Fruit fly (Drosophila melanogaster) whole organism, embryonic: ENCODE results near the gene NimB1.
A peak's percentile ranks its signal among the peaks of the same experiment; 100 is the strongest.

Experiments
- Abd-B ChIP-seq: fragments of 200-800 bp; sonication (Bioruptor generic); optimal IDR thresholded peaks from 2 replicates; lab custom pipeline; 2018; ENCODE audit warnings: missing biosample characterization, mild to moderate bottlenecking, missing genetic modification characterization, moderate library complexity
- Blimp-1 ChIP-seq: fragments of 200-800 bp; sonication (Bioruptor generic); optimal IDR thresholded peaks from 3 replicates; lab custom pipeline; 2018; ENCODE audit warnings: missing biosample characterization, missing genetic modification characterization, mild to moderate bottlenecking, moderate library complexity, missing genetic modification reagents
- CG11247 ChIP-seq: fragments of 200-800 bp; sonication (Bioruptor generic); IDR thresholded peaks from 2 replicates; pipeline ENCODE4 v1.3.6; 2022; ENCODE audit warnings: missing biosample characterization, missing genetic modification characterization
- CG11456 ChIP-seq: fragments of 200-800 bp; sonication (Bioruptor generic); IDR thresholded peaks from 3 replicates; pipeline ENCODE4 v1.3.6; 2022; ENCODE audit warnings: missing biosample characterization, missing genetic modification characterization
- CG12155 ChIP-seq: fragments of 200-800 bp; sonication (Bioruptor generic); optimal IDR thresholded peaks from 3 replicates; lab custom pipeline; 2016; ENCODE audit warnings: missing biosample characterization, missing genetic modification characterization
- CG14014 ChIP-seq: fragments of 200-800 bp; sonication (Bioruptor generic); IDR thresholded peaks from 2 replicates; pipeline ENCODE4 v1.3.6; 2022; ENCODE audit warnings: missing biosample characterization, missing genetic modification characterization
- CG1603 ChIP-seq: fragments of 200-800 bp; sonication (Bioruptor generic); optimal IDR thresholded peaks from 2 replicates; lab custom pipeline; 2019; ENCODE audit warnings: missing biosample characterization, mild to moderate bottlenecking, missing genetic modification characterization, moderate library complexity
- CG16863 ChIP-seq: fragments of 200-800 bp; sonication (Bioruptor generic); optimal IDR thresholded peaks from 3 replicates; lab custom pipeline; 2016; ENCODE audit warnings: missing biosample characterization, missing genetic modification characterization
- CG17612 ChIP-seq: fragments of 200-800 bp; sonication (Bioruptor generic); IDR thresholded peaks from 2 replicates; pipeline ENCODE4 v1.3.6; 2022; ENCODE audit warnings: missing biosample characterization, missing genetic modification characterization
- CG18011 ChIP-seq: fragments of 200-800 bp; sonication (Bioruptor generic); optimal IDR thresholded peaks from 2 replicates; lab custom pipeline; 2017; ENCODE audit warnings: missing biosample characterization, missing genetic modification characterization, mild to moderate bottlenecking, moderate library complexity, missing genotype
- CG3163 ChIP-seq: fragments of 200-800 bp; sonication (Bioruptor generic); optimal IDR thresholded peaks from 3 replicates; lab custom pipeline; 2016; ENCODE audit warnings: missing biosample characterization, missing genetic modification characterization
- CG32532 ChIP-seq: fragments of 200-800 bp; sonication (Bioruptor generic); IDR thresholded peaks from 2 replicates; pipeline ENCODE4 v1.3.6; 2022; ENCODE audit warnings: missing biosample characterization, missing genetic modification characterization
- CG42726 ChIP-seq: fragments of 200-800 bp; sonication (Bioruptor generic); IDR thresholded peaks from 2 replicates; pipeline ENCODE4 v1.3.6; 2022; ENCODE audit warnings: missing biosample characterization, missing genetic modification characterization; ENCODE audit not compliant: partially characterized antibody
- CG7357 ChIP-seq: fragments of 200-800 bp; sonication (Bioruptor generic); IDR thresholded peaks from 3 replicates; pipeline ENCODE4 v1.3.6; 2022; ENCODE audit warnings: missing biosample characterization, missing genetic modification characterization
- CG7556 ChIP-seq: fragments of 200-800 bp; sonication (Bioruptor generic); optimal IDR thresholded peaks from 2 replicates; lab custom pipeline; 2017; ENCODE audit warnings: missing biosample characterization, mild to moderate bottlenecking, missing genetic modification characterization
- CG7786 ChIP-seq: fragments of 200-800 bp; sonication (Bioruptor generic); optimal IDR thresholded peaks from 2 replicates; lab custom pipeline; 2016; ENCODE audit warnings: missing biosample characterization, missing genetic modification characterization
- CG8089 ChIP-seq: fragments of 200-800 bp; sonication (Bioruptor generic); optimal IDR thresholded peaks from 3 replicates; lab custom pipeline; 2016; ENCODE audit warnings: missing biosample characterization, missing genetic modification characterization
- CG9609 ChIP-seq: fragments of 200-800 bp; sonication (Bioruptor generic); optimal IDR thresholded peaks from 3 replicates; lab custom pipeline; 2016; ENCODE audit warnings: missing biosample characterization, missing genetic modification characterization
- Drgx ChIP-seq: fragments of 200-800 bp; sonication (Bioruptor generic); IDR thresholded peaks from 2 replicates; pipeline ENCODE4 v1.3.6; 2022; ENCODE audit warnings: missing biosample characterization, missing genetic modification characterization
- Eip74EF ChIP-seq, 2 experiments: fragments of 200-800 bp in 1 of 2; fragments of >200 bp in 1 of 2; sonication (Bioruptor generic) in 1 of 2; optimal IDR thresholded peaks; 2 replicates each; lab custom pipeline; 2017 to 2019; ENCODE audit warnings: missing biosample characterization in 2 of 2, missing genetic modification characterization in 2 of 2, mild to moderate bottlenecking in 1 of 2, moderate library complexity in 1 of 2
- Elba2 ChIP-seq: fragments of 200-800 bp; sonication (Bioruptor generic); optimal IDR thresholded peaks from 3 replicates; lab custom pipeline; 2016; ENCODE audit warnings: missing biosample characterization, missing genetic modification characterization
- Mad ChIP-seq: fragments of 200-800 bp; sonication (Bioruptor generic); optimal IDR thresholded peaks from 2 replicates; lab custom pipeline; 2016; ENCODE audit warnings: missing biosample characterization, missing genetic modification characterization
- Mes4 ChIP-seq: fragments of 200-800 bp; sonication (Bioruptor generic); optimal IDR thresholded peaks from 2 replicates; lab custom pipeline; 2016; ENCODE audit warnings: missing biosample characterization, missing genetic modification characterization
- Optix ChIP-seq: fragments of 200-800 bp; sonication (Bioruptor generic); IDR thresholded peaks from 3 replicates; pipeline ENCODE4 v1.3.6; 2022; ENCODE audit warnings: missing biosample characterization, missing genetic modification characterization
- Ptx1 ChIP-seq: fragments of 200-800 bp; sonication (Bioruptor generic); IDR thresholded peaks from 2 replicates; pipeline ENCODE4 v1.3.6; 2022; ENCODE audit warnings: missing biosample characterization, missing genetic modification characterization
- Sox100B ChIP-seq: fragments of 200-800 bp; sonication (Bioruptor generic); optimal IDR thresholded peaks from 3 replicates; lab custom pipeline; 2018; ENCODE audit warnings: missing biosample characterization, mild to moderate bottlenecking, missing genetic modification characterization
- Trl ChIP-seq, 3 experiments: fragments of >200 bp in 2 of 3; fragments of 200-800 bp in 1 of 3; sonication (Bioruptor generic) in 1 of 3; optimal IDR thresholded peaks; 2 replicates in 1 of 3; 3 replicates in 2 of 3; lab custom pipeline; 2016 to 2017; ENCODE audit warnings: missing biosample characterization in 1 of 3, missing genetic modification characterization in 1 of 3
- Vsx1 ChIP-seq: fragments of 200-800 bp; sonication (Bioruptor generic); optimal IDR thresholded peaks from 2 replicates; lab custom pipeline; 2017; ENCODE audit warnings: missing biosample characterization, mild to moderate bottlenecking, missing genetic modification characterization, missing genetic modification reagents
- ab ChIP-seq: fragments of 200-800 bp; sonication (Bioruptor generic); optimal IDR thresholded peaks from 2 replicates; lab custom pipeline; 2016; ENCODE audit warnings: missing biosample characterization, missing genetic modification characterization
- ara ChIP-seq: fragments of 200-800 bp; sonication (Bioruptor generic); IDR thresholded peaks from 2 replicates; pipeline ENCODE4 v1.3.6; 2022; ENCODE audit warnings: missing biosample characterization, missing genetic modification characterization
- bab2 ChIP-seq: fragments of 200-800 bp; sonication (Bioruptor generic); optimal IDR thresholded peaks from 2 replicates; lab custom pipeline; 2016; ENCODE audit warnings: missing biosample characterization, missing genetic modification characterization
- cg ChIP-seq: fragments of 200-800 bp; sonication (Bioruptor generic); optimal IDR thresholded peaks from 3 replicates; lab custom pipeline; 2019; ENCODE audit warnings: missing biosample characterization, mild to moderate bottlenecking, missing genetic modification characterization, moderate library complexity
- ci ChIP-seq: fragments of 200-800 bp; sonication (Bioruptor generic); IDR thresholded peaks from 3 replicates; pipeline ENCODE4 v1.3.6; 2022; ENCODE audit warnings: missing biosample characterization, missing genetic modification characterization
- corto ChIP-seq: fragments of 200-800 bp; sonication (Bioruptor generic); optimal IDR thresholded peaks from 2 replicates; lab custom pipeline; 2016; ENCODE audit warnings: missing biosample characterization, mild to moderate bottlenecking, missing genetic modification characterization, moderate library complexity
- gt ChIP-seq: fragments of 200-800 bp; sonication (Bioruptor generic); IDR thresholded peaks from 2 replicates; pipeline ENCODE4 v1.3.6; 2022; ENCODE audit warnings: missing biosample characterization, missing genetic modification characterization
- hth ChIP-seq: fragments of >200 bp; optimal IDR thresholded peaks from 2 replicates; lab custom pipeline; 2017; ENCODE audit warnings: inconsistent platforms
- lbe ChIP-seq: fragments of 200-800 bp; sonication (Bioruptor generic); optimal IDR thresholded peaks from 2 replicates; lab custom pipeline; 2016; ENCODE audit warnings: missing biosample characterization, mild to moderate bottlenecking, missing genetic modification characterization
- lola ChIP-seq, 3 experiments: fragments of >200 bp in 2 of 3; fragments of 200-800 bp in 1 of 3; sonication (Bioruptor generic) in 1 of 3; optimal IDR thresholded peaks; 2 replicates each; lab custom pipeline; 2017 to 2019; ENCODE audit warnings: missing biosample characterization in 3 of 3, missing genetic modification characterization in 3 of 3, mild to moderate bottlenecking in 1 of 3, moderate library complexity in 1 of 3
- lov ChIP-seq, 2 experiments: fragments of 200-800 bp in 1 of 2; fragments of >200 bp in 1 of 2; sonication (Bioruptor generic) in 1 of 2; IDR thresholded peaks in 1 of 2; optimal IDR thresholded peaks in 1 of 2; 2 replicates in 1 of 2; 3 replicates in 1 of 2; pipeline versions ENCODE4 v1.3.6 to Lab custom; 2017 to 2022; ENCODE audit warnings: missing biosample characterization in 1 of 2, missing genetic modification characterization in 1 of 2
- nom ChIP-seq: fragments of 200-800 bp; sonication (Bioruptor generic); optimal IDR thresholded peaks from 2 replicates; lab custom pipeline; 2017; ENCODE audit warnings: missing biosample characterization, missing genetic modification characterization, mild to moderate bottlenecking, moderate library complexity, missing genetic modification reagents
- pan ChIP-seq, 4 experiments: fragments of >200 bp in 3 of 4; fragments of 200-800 bp in 1 of 4; sonication (Bioruptor generic) in 1 of 4; optimal IDR thresholded peaks in 3 of 4; IDR thresholded peaks in 1 of 4; 2 replicates each; pipeline versions ENCODE4 v1.3.6 to Lab custom; 2017 to 2022; ENCODE audit warnings: missing biosample characterization in 2 of 4, missing genetic modification characterization in 2 of 4, mixed read lengths in 1 of 4
- slbo ChIP-seq: fragments of 200-800 bp; sonication (Bioruptor generic); IDR thresholded peaks from 2 replicates; pipeline ENCODE4 v1.3.6; 2022; ENCODE audit warnings: missing biosample characterization, missing genetic modification characterization
- so ChIP-seq: fragments of 200-800 bp; sonication (Bioruptor generic); IDR thresholded peaks from 3 replicates; pipeline ENCODE4 v1.3.6; 2022; ENCODE audit warnings: missing biosample characterization, missing genetic modification characterization
- tap ChIP-seq: fragments of 200-800 bp; optimal IDR thresholded peaks from 3 replicates; lab custom pipeline; 2019; ENCODE audit warnings: missing biosample characterization, mild to moderate bottlenecking, missing genetic modification characterization, moderate library complexity
- tgo ChIP-seq: fragments of 200-800 bp; sonication (Bioruptor generic); IDR thresholded peaks from 3 replicates; pipeline ENCODE4 v1.3.6; 2022; ENCODE audit warnings: missing biosample characterization, missing genetic modification characterization
- vnd ChIP-seq: fragments of 200-800 bp; sonication (Bioruptor generic); IDR thresholded peaks from 3 replicates; pipeline ENCODE4 v1.3.6; 2022; ENCODE audit warnings: missing biosample characterization, missing genetic modification characterization; ENCODE audit not compliant: partially characterized antibody
- wor ChIP-seq: fragments of 200-800 bp; sonication (Bioruptor generic); IDR thresholded peaks from 2 replicates; pipeline ENCODE4 v1.3.6; 2022; ENCODE audit warnings: missing biosample characterization, missing genetic modification characterization

Gene NimB1

DNA sequence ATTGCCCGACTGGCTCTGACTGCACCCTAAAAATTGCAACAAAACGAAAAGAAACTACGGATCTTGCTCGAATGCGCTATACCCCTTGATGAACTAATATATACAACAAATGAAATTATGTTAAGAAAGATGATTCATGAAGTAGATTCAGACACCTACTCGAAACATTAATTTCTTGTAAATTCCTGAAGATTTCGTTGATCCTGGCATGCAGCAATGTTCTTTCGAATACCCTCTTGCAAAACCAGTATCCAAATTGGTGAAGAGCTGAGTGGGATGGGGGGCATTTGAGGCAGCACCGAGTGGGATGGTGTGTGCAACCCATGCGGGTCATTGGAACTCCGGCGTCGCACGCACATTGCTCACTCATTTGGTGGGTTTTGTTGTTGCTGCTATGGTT is 7.5 kb upstream of the NimB1 start (continued):
- TF ChIP-seq hth (lab: Kevin White, UChicago) (no peak), nom (GFP tag; lab: Kevin White, UChicago) (peak; percentile 61), ci (GFP tag; lab: Robert Waterston, UW) (0 out of 3 replicates have a peak, but pooled peaks have one; percentile 21), slbo (GFP tag; lab: Robert Waterston, UW) (0 out of 2 replicates have a peak, but pooled peaks have one; percentile 10), CG16863 (peak; percentile 6), pan (optimal IDR thresholded peaks at IDR 0.05; lab: Kevin White, UChicago) (no peak), pan (GFP tag; optimal IDR thresholded peaks at IDR 0.05 in 1 of 2, IDR thresholded peaks at IDR 0.05 in 1 of 2) (peak in 1 of 2 experiments; percentile 21), Mes4 (GFP tag; lab: Kevin White, UChicago) (no peak), corto (GFP tag; lab: Kevin White, UChicago) (peak; percentile 70), so (no peak), CG11247 (GFP tag; lab: Robert Waterston, UW) (0 out of 2 replicates have a peak, but pooled peaks have one; percentile 8), lbe (GFP tag; lab: Kevin White, UChicago) (peak; percentile 96), ara (GFP tag; lab: Robert Waterston, UW) (peak; percentile 18; the same call in 1 of the 2 replicates), Ptx1 (GFP tag; lab: Robert Waterston, UW) (0 out of 2 replicates have a peak, but pooled peaks have one; percentile 22), tgo (GFP tag; lab: Robert Waterston, UW) (peak; percentile 37; the same call in 1 of the 3 replicates)

DNA sequence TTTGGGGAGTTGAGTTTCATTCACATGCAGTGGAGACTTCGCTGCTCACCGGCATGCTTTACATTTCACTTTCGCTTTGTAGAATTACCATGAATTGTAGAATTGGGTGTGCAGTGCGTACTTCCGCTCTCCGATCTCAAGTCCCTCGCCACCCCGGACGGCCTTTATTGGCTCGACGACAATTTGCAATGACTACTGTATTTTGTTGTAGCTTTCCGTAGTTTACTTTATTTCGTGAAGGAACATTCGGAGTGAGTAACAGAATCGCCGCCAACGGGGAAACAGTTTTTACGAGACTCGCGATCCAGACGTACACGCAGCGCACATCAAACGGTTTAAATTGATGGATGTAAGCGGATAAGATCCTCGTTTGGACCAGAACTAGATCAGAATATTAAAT is 6.1 kb upstream of the NimB1 start, which contains the start of gene NimA:
NimA (plus strand) TSS at position 301 of the 400 bp plus-strand sequence.
- no peak for TF ChIP-seq Vsx1 (GFP tag; lab: Kevin White, UChicago)
- TF ChIP-seq Sox100B: no peak
- TF ChIP-seq CG3163: no peak
- no peak for TF ChIP-seq Trl (optimal IDR thresholded peaks at IDR 0.05; lab: Kevin White, UChicago)
- no peak for TF ChIP-seq Trl (GFP tag; optimal IDR thresholded peaks at IDR 0.05; lab: Kevin White, UChicago)
- TF ChIP-seq CG7556 (GFP tag; lab: Kevin White, UChicago): no peak
- no peak for TF ChIP-seq CG12155 (GFP tag; lab: Kevin White, UChicago)
- peak; percentile 17 for TF ChIP-seq Blimp-1 (GFP tag; lab: Kevin White, UChicago)
- TF ChIP-seq Drgx (GFP tag; lab: Robert Waterston, UW): 0 out of 2 replicates have a peak, but pooled peaks have one; percentile 21
- TF ChIP-seq gt (GFP tag; lab: Robert Waterston, UW): no peak
- TF ChIP-seq CG1603: no peak
- no peak for TF ChIP-seq Eip74EF (GFP tag; optimal IDR thresholded peaks at IDR 0.05; lab: Kevin White, UChicago)
- TF ChIP-seq CG9609 (GFP tag; lab: Kevin White, UChicago): no peak

- TF ChIP-seq CG7786 (GFP tag; lab: Kevin White, UChicago): no peak
- TF ChIP-seq vnd (GFP tag; lab: Robert Waterston, UW): no peak
- no peak for TF ChIP-seq tap
- no peak for TF ChIP-seq CG14014 (GFP tag; lab: Robert Waterston, UW)
- no peak for TF ChIP-seq Mad
- TF ChIP-seq Elba2 (GFP tag; lab: Kevin White, UChicago): no peak
- 0 out of 3 replicates have a peak, but pooled peaks have one; percentile 4 for TF ChIP-seq CG11456
- no peak for TF ChIP-seq bab2 (GFP tag; lab: Kevin White, UChicago)
- no peak for TF ChIP-seq lov (optimal IDR thresholded peaks at IDR 0.05; lab: Kevin White, UChicago)
- no peak for TF ChIP-seq lov (GFP tag; IDR thresholded peaks at IDR 0.05; lab: Robert Waterston, UW)
- no peak for TF ChIP-seq CG17612 (GFP tag; lab: Robert Waterston, UW)
- TF ChIP-seq cg (GFP tag; lab: Kevin White, UChicago): no peak
- TF ChIP-seq lola (GFP tag; optimal IDR thresholded peaks at IDR 0.05; lab: Kevin White, UChicago): no peak
- TF ChIP-seq CG8089 (GFP tag; lab: Kevin White, UChicago): no peak
- no peak for TF ChIP-seq CG42726
- TF ChIP-seq Optix (GFP tag; lab: Robert Waterston, UW): 0 out of 3 replicates have a peak, but pooled peaks have one; percentile 10
- no peak for TF ChIP-seq CG32532 (GFP tag; lab: Robert Waterston, UW)
- no peak for TF ChIP-seq wor (GFP tag; lab: Robert Waterston, UW)
- TF ChIP-seq CG18011 (GFP tag; lab: Kevin White, UChicago): peak; percentile 95
- TF ChIP-seq ab (GFP tag; lab: Kevin White, UChicago): no peak
- TF ChIP-seq CG7357: no peak
- TF ChIP-seq Abd-B (GFP tag; lab: Kevin White, UChicago): peak; percentile 27
Observed at dm6 chr2L:13960399-13960798, 2.9 kb upstream of the NimB1 start.
